Worm (Caenorhabditis elegans): ENCODE measurements around the gene K08D8.2.

K08D8.2 gene

DNA sequence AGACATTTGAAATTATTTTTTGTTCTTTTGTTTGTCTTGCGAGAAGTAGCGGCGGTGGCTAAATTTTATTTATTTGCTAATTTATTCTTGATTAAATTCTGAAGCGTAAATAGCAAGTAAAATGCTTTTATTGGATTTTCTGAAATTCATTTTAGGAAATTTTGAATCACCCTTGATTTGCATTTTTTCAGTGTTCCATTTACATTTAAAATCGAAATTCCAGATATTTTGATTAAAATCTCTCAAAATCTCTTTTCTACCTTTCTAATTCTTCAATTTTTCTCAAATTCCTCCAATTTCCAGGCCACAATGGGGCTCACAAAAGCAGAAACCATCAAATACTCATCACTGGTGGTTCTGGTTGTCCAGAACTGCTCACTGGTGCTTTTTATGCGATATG, 47.6 kb upstream of the K08D8.2 start, which contains the start of gene nstp-5:
Gene nstp-5 (plus strand): TSS at position 301 of the 400 bp plus-strand sequence.
- no peak for TF ChIP-seq Y79H2A.3 (GFP tag; conservative IDR thresholded peaks at IDR 0.05)
- TF ChIP-seq madf-8 (GFP tag; conservative IDR thresholded peaks at IDR 0.05) = no peak
- TF ChIP-seq sea-2 (GFP tag; IDR thresholded peaks at IDR 0.05) = no peak
- no peak for TF ChIP-seq dpl-1 (GFP tag; optimal IDR thresholded peaks at IDR 0.05)
- no peak for TF ChIP-seq nhr-90 (tag; optimal IDR thresholded peaks at IDR 0.05)

DNA sequence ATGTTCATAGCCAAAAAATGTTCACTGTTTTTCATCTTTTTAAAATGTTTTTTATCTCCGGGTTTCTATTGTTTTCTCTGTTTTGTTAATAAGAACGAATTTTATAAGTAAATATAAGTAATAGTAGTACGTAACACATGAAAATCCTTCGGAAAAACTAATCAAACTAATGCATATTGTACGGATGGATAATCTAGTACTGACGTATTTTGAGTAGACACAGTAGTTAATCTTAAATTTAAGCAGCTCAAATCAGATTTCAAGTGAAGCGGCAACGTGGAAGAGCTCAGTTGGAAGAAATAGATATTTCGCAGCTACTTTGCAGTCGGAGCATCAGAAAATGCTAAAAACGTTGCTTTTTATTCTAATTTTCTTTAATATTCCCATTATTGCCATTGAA, 43.1 kb upstream of the K08D8.2 start, which contains the start of gene gcy-18:
Gene gcy-18 (plus strand): TSS at position 301 of the 400 bp plus-strand sequence.
- TF ChIP-seq B0336.3 (GFP tag; IDR thresholded peaks at IDR 0.05) (no peak), K12H6.12 (tag; optimal IDR thresholded peaks at IDR 0.05) (no peak), F22D6.2 (tag; optimal IDR thresholded peaks at IDR 0.05) (no peak)

DNA sequence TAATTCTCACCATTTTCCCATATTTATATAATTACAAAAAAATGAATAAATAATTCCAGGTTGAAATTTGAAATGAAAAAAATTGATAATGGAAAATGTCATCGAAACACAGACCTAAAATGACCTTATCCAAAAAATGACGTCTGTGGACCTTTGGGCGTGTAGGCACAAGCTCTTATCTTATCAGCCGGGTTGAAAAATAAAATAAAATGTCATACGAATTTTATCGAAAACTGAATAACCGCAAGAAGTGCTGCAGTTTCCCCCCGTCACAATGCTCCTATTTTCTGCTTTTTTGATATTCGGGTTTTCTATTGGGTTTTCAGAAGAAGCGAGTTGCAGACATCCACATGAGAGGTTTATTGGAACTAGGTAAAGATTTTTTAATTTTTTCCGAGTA, 37.0 kb upstream of the K08D8.2 start, which contains the start of gene clec-186:
Gene clec-186 (plus strand): TSS at position 226 of the 400 bp plus-strand sequence.
- no peak for TF ChIP-seq F55B11.4 (tag; optimal IDR thresholded peaks at IDR 0.05; ENCODE audit: borderline replicate concordance, insufficient read depth)
- no peak for TF ChIP-seq dpl-1 (GFP tag; optimal IDR thresholded peaks at IDR 0.05)
- TF ChIP-seq attf-5 (GFP tag; optimal IDR thresholded peaks at IDR 0.05) = no peak
- TF ChIP-seq K11D2.4 (GFP tag; IDR thresholded peaks at IDR 0.05) = no peak
- TF ChIP-seq egl-44 (GFP tag; IDR thresholded peaks at IDR 0.05) = no peak
- no peak for TF ChIP-seq attf-6 (GFP tag; IDR thresholded peaks at IDR 0.05)
- TF ChIP-seq Y56A3A.18 (GFP tag; IDR thresholded peaks at IDR 0.05) = no peak
- no peak for TF ChIP-seq ets-4 (GFP tag; optimal IDR thresholded peaks at IDR 0.05)
- no peak for TF ChIP-seq nfya-1 (tag; optimal IDR thresholded peaks at IDR 0.05; ENCODE audit: borderline replicate concordance, insufficient read depth)
- TF ChIP-seq F22D6.2 (tag; optimal IDR thresholded peaks at IDR 0.05) = no peak
- TF ChIP-seq sea-2 (GFP tag; IDR thresholded peaks at IDR 0.05) = no peak
- TF ChIP-seq aptf-3 (GFP tag; IDR thresholded peaks at IDR 0.05) = no peak
- peak; percentile 0 for TF ChIP-seq atf-7 (tag; optimal IDR thresholded peaks at IDR 0.05)
- no peak for TF ChIP-seq gei-17 (GFP tag; optimal IDR thresholded peaks at IDR 0.05)
- TF ChIP-seq hmg-20 (GFP tag; IDR thresholded peaks at IDR 0.05) = no peak
- TF ChIP-seq ccch-3 (GFP tag; optimal IDR thresholded peaks at IDR 0.05) = no peak
- TF ChIP-seq ceh-100 (GFP tag; IDR thresholded peaks at IDR 0.05) = no peak
- no peak for TF ChIP-seq mes-4 (tag; optimal IDR thresholded peaks at IDR 0.05)
- no peak for TF ChIP-seq hsf-1 (GFP tag; IDR thresholded peaks at IDR 0.05)
- no peak for TF ChIP-seq ztf-26 (tag; optimal IDR thresholded peaks at IDR 0.05)
- peak; percentile 90 for TF ChIP-seq nhr-80 (tag; optimal IDR thresholded peaks at IDR 0.05)
- TF ChIP-seq snpc-1.1 (tag; optimal IDR thresholded peaks at IDR 0.05; ENCODE audit: insufficient read depth) = no peak
- no peak for TF ChIP-seq unc-130 (GFP tag; optimal IDR thresholded peaks at IDR 0.05)
- peak; percentile 53 for TF ChIP-seq dox-1 (GFP tag; IDR thresholded peaks at IDR 0.05)
- TF ChIP-seq ztf-18 (tag; optimal IDR thresholded peaks at IDR 0.05) = no peak
- TF ChIP-seq lsy-27 (tag; optimal IDR thresholded peaks at IDR 0.05; ENCODE audit: borderline replicate concordance, insufficient read depth) = no peak
- no peak for TF ChIP-seq F52B5.7 (tag; optimal IDR thresholded peaks at IDR 0.05)
- TF ChIP-seq zim-3 (tag; optimal IDR thresholded peaks at IDR 0.05) = no peak
- TF ChIP-seq F37B4.10 (GFP tag; IDR thresholded peaks at IDR 0.05) = no peak
- no peak for TF ChIP-seq hlh-26 (GFP tag; conservative IDR thresholded peaks at IDR 0.05)
- TF ChIP-seq rec-8 (tag; optimal IDR thresholded peaks at IDR 0.05) = no peak
- TF ChIP-seq ama-1 (optimal IDR thresholded peaks at IDR 0.05) = no peak
- TF ChIP-seq ama-1 (GFP tag; optimal IDR thresholded peaks at IDR 0.05) = no peak
- no peak for TF ChIP-seq ztf-3 (GFP tag; optimal IDR thresholded peaks at IDR 0.05)
- TF ChIP-seq let-607 (tag; optimal IDR thresholded peaks at IDR 0.05) = no peak
- no peak for TF ChIP-seq sptf-2 (GFP tag; optimal IDR thresholded peaks at IDR 0.05)
- TF ChIP-seq mcd-1 (GFP tag; IDR thresholded peaks at IDR 0.05) = no peak
- peak; percentile 11 for TF ChIP-seq ztf-22 (GFP tag; optimal IDR thresholded peaks at IDR 0.05)
- TF ChIP-seq nfyb-1 (GFP tag; IDR thresholded peaks at IDR 0.05) = 0 out of 2 replicates have a peak, but pooled peaks have one; percentile 24

Measured in whole organism, young adult.